Fruit fly (Drosophila melanogaster) whole organism, wandering third instar larva: ENCODE results near the gene Apoltp.

Experiments used
- Abd-B ChIP-seq: fragments of >200 bp; optimal IDR thresholded peaks from 2 replicates; lab custom pipeline; 2017; ENCODE audit warnings: missing biosample characterization, missing genetic modification characterization
- CrebA ChIP-seq: fragments of 200-800 bp; sonication (Bioruptor generic); optimal IDR thresholded peaks from 2 replicates; lab custom pipeline; 2016; ENCODE audit warnings: missing biosample characterization, mild to moderate bottlenecking, missing genetic modification characterization, borderline replicate concordance
- Dif ChIP-seq: fragments of 200-275, 200-300 bp; sonication (Bioruptor generic); optimal IDR thresholded peaks from 2 replicates; lab custom pipeline; 2018; ENCODE audit warnings: missing biosample characterization, missing genetic modification characterization; ENCODE audit not compliant: partially characterized antibody
- GATAd ChIP-seq: sonication (Bioruptor generic); optimal IDR thresholded peaks from 2 replicates; lab custom pipeline; 2016; ENCODE audit warnings: missing biosample characterization, missing genetic modification characterization
- HLH106 ChIP-seq: fragments of 200-800 bp; optimal IDR thresholded peaks from 3 replicates; lab custom pipeline; 2019; ENCODE audit warnings: missing biosample characterization, mild to moderate bottlenecking, missing genetic modification characterization, moderate library complexity
- Hnf4 ChIP-seq: fragments of 200-800 bp; sonication (Bioruptor generic); optimal IDR thresholded peaks from 2 replicates; lab custom pipeline; 2016; ENCODE audit warnings: missing biosample characterization, mild to moderate bottlenecking, missing genetic modification characterization
- Hr78 ChIP-seq: fragments of >200 bp; optimal IDR thresholded peaks from 2 replicates; lab custom pipeline; 2017; ENCODE audit warnings: missing biosample characterization, missing genetic modification characterization
- Hr83 ChIP-seq: fragments of 200-300 bp; sonication (Bioruptor generic); optimal IDR thresholded peaks from 2 replicates; lab custom pipeline; 2016; ENCODE audit warnings: missing biosample characterization, mild to moderate bottlenecking, missing genetic modification characterization, moderate library complexity; ENCODE audit not compliant: poor library complexity, severe bottlenecking
- Mio ChIP-seq: sonication (Bioruptor generic); optimal IDR thresholded peaks from 2 replicates; lab custom pipeline; 2016; ENCODE audit warnings: missing biosample characterization, missing genetic modification characterization
- Myc ChIP-seq: fragments of >200 bp; optimal IDR thresholded peaks from 2 replicates; lab custom pipeline; 2017
- N ChIP-seq: fragments of >200 bp; optimal IDR thresholded peaks from 2 replicates; lab custom pipeline; 2018; ENCODE audit warnings: missing biosample characterization, missing external identifiers, missing genetic modification characterization
- OdsH ChIP-seq: fragments of 200-800 bp; sonication (Bioruptor generic); optimal IDR thresholded peaks from 2 replicates; lab custom pipeline; 2016; ENCODE audit warnings: missing biosample characterization, mild to moderate bottlenecking, missing genetic modification characterization
- Sp1 ChIP-seq: fragments of 200-800 bp; sonication (Bioruptor generic); optimal IDR thresholded peaks from 3 replicates; lab custom pipeline; 2019; ENCODE audit warnings: missing biosample characterization, mild to moderate bottlenecking, missing genetic modification characterization, moderate library complexity
- Vsx2 ChIP-seq: fragments of 200-300, 225-300 bp; sonication (Bioruptor generic); optimal IDR thresholded peaks from 2 replicates; lab custom pipeline; 2018; ENCODE audit warnings: missing biosample characterization, missing genetic modification characterization; ENCODE audit not compliant: partially characterized antibody
- br ChIP-seq: fragments of 200-800 bp; sonication (Bioruptor generic); optimal IDR thresholded peaks from 2 replicates; lab custom pipeline; 2016; ENCODE audit warnings: missing biosample characterization, missing genetic modification characterization
- brk ChIP-seq: fragments of 200-800 bp; sonication (Bioruptor generic); optimal IDR thresholded peaks from 2 replicates; lab custom pipeline; 2016; ENCODE audit warnings: missing biosample characterization, mild to moderate bottlenecking, missing genetic modification characterization
- dl ChIP-seq, 2 experiments: fragments of 175-275, 200-275 bp in 1 of 2; fragments of 200-275 bp in 1 of 2; sonication (Bioruptor generic); optimal IDR thresholded peaks; lab custom pipeline; 2018; ENCODE audit warnings: mild to moderate bottlenecking in 2 of 2, missing biosample characterization in 2 of 2, missing genetic modification characterization in 2 of 2, moderate library complexity in 2 of 2; ENCODE audit not compliant: partially characterized antibody in 2 of 2, insufficient read depth in 1 of 2
- dsf ChIP-seq: sonication (Bioruptor generic); optimal IDR thresholded peaks from 2 replicates; lab custom pipeline; 2016; ENCODE audit warnings: missing biosample characterization, missing genetic modification characterization, borderline replicate concordance
- ey ChIP-seq: fragments of 200-800 bp; sonication (Bioruptor generic); optimal IDR thresholded peaks from 2 replicates; lab custom pipeline; 2016; ENCODE audit warnings: missing biosample characterization, missing genetic modification characterization
- foxo ChIP-seq, 2 experiments: fragments of 200-800 bp; sonication (Bioruptor generic); optimal IDR thresholded peaks; 2 replicates in 1 of 2; 3 replicates in 1 of 2; lab custom pipeline; 2016 to 2017; ENCODE audit warnings: missing biosample characterization in 2 of 2, missing genetic modification characterization in 2 of 2
- fru ChIP-seq: fragments of 200-800 bp; sonication (Bioruptor generic); optimal IDR thresholded peaks from 3 replicates; lab custom pipeline; 2016; ENCODE audit warnings: missing biosample characterization, mild to moderate bottlenecking, missing genetic modification characterization
- h ChIP-seq: fragments of 200-800 bp; sonication (Bioruptor generic); optimal IDR thresholded peaks from 3 replicates; lab custom pipeline; 2016; ENCODE audit warnings: missing biosample characterization, mild to moderate bottlenecking, missing genetic modification characterization
- jim ChIP-seq: fragments of 175-275, 200-325 bp; sonication (Bioruptor generic); optimal IDR thresholded peaks from 2 replicates; lab custom pipeline; 2016; ENCODE audit warnings: missing biosample characterization, mild to moderate bottlenecking, missing genetic modification characterization
- pan ChIP-seq: fragments of >200 bp; optimal IDR thresholded peaks from 2 replicates; lab custom pipeline; 2017
- psq ChIP-seq: fragments of 200-800 bp; sonication (Bioruptor generic); optimal IDR thresholded peaks from 3 replicates; lab custom pipeline; 2017; ENCODE audit warnings: missing biosample characterization, mild to moderate bottlenecking, missing genetic modification characterization, moderate library complexity
- rgr ChIP-seq: fragments of 200-800 bp; sonication (Bioruptor generic); optimal IDR thresholded peaks from 3 replicates; lab custom pipeline; 2016; ENCODE audit warnings: missing biosample characterization, mild to moderate bottlenecking, missing genetic modification characterization
- sage ChIP-seq: fragments of 200-800 bp; sonication (Bioruptor generic); optimal IDR thresholded peaks from 2 replicates; lab custom pipeline; 2016; ENCODE audit warnings: missing biosample characterization, mild to moderate bottlenecking, missing genetic modification characterization
- sv ChIP-seq: fragments of 200-800 bp; sonication (Bioruptor generic); optimal IDR thresholded peaks from 3 replicates; lab custom pipeline; 2016; ENCODE audit warnings: missing biosample characterization, missing genetic modification characterization
- tai ChIP-seq: sonication (Bioruptor generic); optimal IDR thresholded peaks from 2 replicates; lab custom pipeline; 2016; ENCODE audit warnings: missing biosample characterization, missing genetic modification characterization
- usp ChIP-seq: fragments of >200 bp; optimal IDR thresholded peaks from 2 replicates; lab custom pipeline; 2017; ENCODE audit warnings: missing biosample characterization, missing genetic modification characterization

The Apoltp gene

DNA sequence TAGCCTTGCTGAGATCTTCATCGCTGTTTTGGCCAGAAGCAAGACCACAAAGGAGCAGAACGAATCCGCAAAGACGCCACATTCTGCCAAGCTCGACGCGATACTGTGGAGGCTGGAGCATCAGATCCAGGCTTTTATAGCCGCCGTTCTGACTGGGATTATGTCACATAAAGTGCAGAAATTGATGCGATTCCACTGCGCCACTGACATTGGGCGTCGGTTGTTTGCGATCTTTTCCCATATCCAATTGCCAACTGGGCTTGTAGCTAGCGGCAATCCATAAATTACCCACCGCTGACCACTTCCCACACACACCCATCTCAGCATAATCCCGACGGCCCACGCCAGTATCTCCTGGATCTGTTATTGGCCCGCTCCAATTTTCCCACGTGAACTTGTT, 33.2 kb upstream of the Apoltp start, which contains the start of gene CG4382:
TSS of gene CG4382 (minus strand) at position 101 of the 400 bp plus-strand sequence.
- no peak for TF ChIP-seq psq (GFP tag; lab: Kevin White, UChicago)
- no peak for TF ChIP-seq rgr (GFP tag; lab: Kevin White, UChicago)
- no peak for TF ChIP-seq Myc (lab: Kevin White, UChicago)
- no peak for TF ChIP-seq tai (GFP tag; lab: Kevin White, UChicago)
- TF ChIP-seq dl (GFP tag; optimal IDR thresholded peaks at IDR 0.05; lab: Kevin White, UChicago; ENCODE audit: insufficient read depth in 1 of 2, partially characterized antibody in 2 of 2): no peak
- TF ChIP-seq sv (GFP tag; lab: Kevin White, UChicago): no peak
- no peak for TF ChIP-seq HLH106 (tag; lab: Kevin White, UChicago)
- no peak for TF ChIP-seq Mio (GFP tag; lab: Kevin White, UChicago)
- TF ChIP-seq Hr78 (GFP tag; lab: Kevin White, UChicago): no peak
- no peak for TF ChIP-seq jim
- TF ChIP-seq foxo (GFP tag; optimal IDR thresholded peaks at IDR 0.05; lab: Kevin White, UChicago): no peak
- TF ChIP-seq Hr83: no peak
- no peak for TF ChIP-seq CrebA
- no peak for TF ChIP-seq sage (GFP tag; lab: Kevin White, UChicago)
- no peak for TF ChIP-seq usp (GFP tag; lab: Kevin White, UChicago)
- TF ChIP-seq Sp1 (GFP tag; lab: Kevin White, UChicago): no peak

DNA sequence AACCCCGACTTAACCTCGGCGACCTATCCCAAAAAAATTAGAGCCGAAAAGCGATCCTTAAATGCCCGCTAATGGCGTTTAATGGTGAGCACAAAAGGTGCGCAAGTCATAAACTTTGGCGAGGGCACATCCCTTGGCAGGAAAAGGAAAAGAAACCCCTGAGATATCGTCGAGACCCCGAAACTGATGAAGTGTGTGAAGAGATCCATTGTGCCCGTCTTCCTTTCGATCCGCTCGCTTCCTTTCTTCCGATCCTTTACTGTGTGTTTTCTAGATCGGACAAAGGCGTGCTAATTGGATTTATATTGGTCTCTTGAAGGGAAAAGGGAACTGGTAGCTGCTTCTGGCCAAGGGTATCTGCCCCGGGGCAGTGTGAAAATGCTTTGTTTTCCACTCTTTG, 32.8 kb upstream of the Apoltp start:
- TF ChIP-seq OdsH (no peak), tai (GFP tag; lab: Kevin White, UChicago) (no peak), dl (GFP tag; optimal IDR thresholded peaks at IDR 0.05; lab: Kevin White, UChicago; ENCODE audit: insufficient read depth in 1 of 2, partially characterized antibody in 2 of 2) (no peak), br (GFP tag; lab: Kevin White, UChicago) (no peak), dsf (GFP tag; lab: Kevin White, UChicago) (no peak), GATAd (GFP tag; lab: Kevin White, UChicago) (no peak), CrebA (no peak), ey (GFP tag; lab: Kevin White, UChicago) (no peak), h (GFP tag; lab: Kevin White, UChicago) (no peak), psq (GFP tag; lab: Kevin White, UChicago) (no peak), Hr83 (no peak), brk (GFP tag; lab: Kevin White, UChicago) (no peak), Dif (GFP tag; lab: Kevin White, UChicago) (no peak), fru (GFP tag; lab: Kevin White, UChicago) (no peak), N (GFP tag; lab: Kevin White, UChicago) (no peak), Vsx2 (GFP tag; lab: Kevin White, UChicago) (no peak), sv (GFP tag; lab: Kevin White, UChicago) (no peak), HLH106 (tag; lab: Kevin White, UChicago) (no peak), jim (no peak), Abd-B (GFP tag; lab: Kevin White, UChicago) (no peak)

DNA sequence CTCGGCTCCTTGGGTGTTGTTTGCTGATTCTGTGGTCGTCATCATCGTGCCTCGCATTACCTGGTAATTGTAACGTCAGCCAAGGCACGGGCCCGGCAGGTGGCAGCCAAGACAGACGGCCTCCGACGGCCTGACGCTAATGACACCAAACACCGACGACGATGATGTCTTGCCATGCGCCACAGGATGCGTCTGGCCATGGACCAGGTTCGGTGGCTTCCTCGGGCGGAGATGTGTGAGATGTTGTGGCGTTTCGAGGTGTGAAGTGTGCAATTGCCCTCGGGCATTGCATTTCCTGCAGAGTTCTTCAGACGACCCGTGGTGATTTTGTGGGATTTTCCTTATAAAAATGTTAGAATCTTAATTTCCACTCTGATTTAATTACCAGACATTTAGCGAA, 31.9 kb upstream of the Apoltp start:
- TF ChIP-seq Dif (GFP tag; lab: Kevin White, UChicago) (no peak), pan (lab: Kevin White, UChicago) (no peak), brk (GFP tag; lab: Kevin White, UChicago) (no peak), h (GFP tag; lab: Kevin White, UChicago) (no peak), OdsH (no peak)
- TF ChIP-seq, all 38 proteins: peak for 0

DNA sequence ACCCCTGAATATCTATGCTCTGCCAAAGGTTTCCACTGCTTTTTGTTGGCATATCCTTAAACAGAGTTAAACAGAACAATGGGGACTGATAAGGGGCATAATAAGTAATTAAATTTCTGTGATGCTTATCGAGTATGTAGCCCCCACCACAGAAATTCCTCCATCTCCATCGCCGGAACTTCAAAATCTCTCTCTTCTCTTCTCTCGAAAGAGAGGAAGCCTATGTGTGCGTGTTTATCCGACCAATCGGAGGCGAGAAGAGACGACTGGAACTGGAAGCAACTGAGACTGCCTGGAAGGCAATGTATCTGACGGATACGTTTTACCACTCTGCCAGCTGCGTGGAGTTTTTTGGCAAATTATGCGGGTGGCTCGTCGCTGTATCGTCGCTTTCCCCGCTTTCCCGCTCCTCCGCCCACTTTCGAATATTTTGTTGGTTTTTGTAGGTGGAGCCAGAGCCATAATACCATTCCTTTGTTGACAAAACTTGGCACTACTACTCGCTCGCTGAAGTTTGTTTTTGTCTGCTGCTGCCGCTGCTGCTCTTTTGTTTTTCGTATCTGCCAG, 25.9 kb upstream of the Apoltp start, which contains the start of gene gcm2:
TSS of gene gcm2 (plus strand) at position 566 of the 567 bp plus-strand sequence.
- TF ChIP-seq Dif (GFP tag; lab: Kevin White, UChicago): peak; percentile 50
- TF ChIP-seq Vsx2 (GFP tag; lab: Kevin White, UChicago): no peak
- TF ChIP-seq dl (GFP tag; optimal IDR thresholded peaks at IDR 0.05; lab: Kevin White, UChicago; ENCODE audit: insufficient read depth in 1 of 2, partially characterized antibody in 2 of 2): peak; percentile 20 to 27
- no peak for TF ChIP-seq Hnf4 (GFP tag; lab: Kevin White, UChicago)
